Fruit fly (Drosophila melanogaster) S2 (cell line): ENCODE measurements around the gene chif.

Source experiments
- CG8478 ChIP-seq: fragments of >200 bp; optimal IDR thresholded peaks from 2 replicates; lab custom pipeline; 2018
- CTCF ChIP-seq, 2 experiments: fragments of >200 bp; optimal IDR thresholded peaks; 2 replicates each; lab custom pipeline; 2018

DNA sequence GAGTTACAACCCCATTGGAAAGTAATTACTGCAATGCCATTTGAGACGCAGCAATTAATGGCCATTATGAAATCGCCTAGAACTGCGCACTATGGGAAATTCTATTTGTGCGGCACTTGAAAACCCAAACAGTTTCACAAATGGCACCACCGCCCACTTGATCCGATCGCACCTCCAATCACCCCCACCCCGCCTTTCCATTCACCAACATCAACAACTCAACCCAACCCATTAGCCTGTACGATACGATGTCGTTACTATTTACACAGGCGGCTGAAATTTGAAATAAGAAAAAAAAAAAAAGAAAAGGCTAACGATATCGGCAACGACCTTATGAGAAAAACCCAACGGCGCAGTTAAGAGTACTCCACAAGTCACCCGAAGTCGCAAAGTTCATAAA lies 35.3 kb downstream of the chif start:
- TF ChIP-seq CG8478 (lab: Kevin White, UChicago): no peak
- TF ChIP-seq CTCF (optimal IDR thresholded peaks at IDR 0.05; lab: Kevin White, UChicago): no peak
